Worm (Caenorhabditis elegans): Measurements from ENCODE around the gene ugt-59.

- TF ChIP-seq nhr-28 (tag; optimal IDR thresholded peaks at IDR 0.05) (no peak), fkh-10 (GFP tag; optimal IDR thresholded peaks at IDR 0.05) (no peak)
Observed at ce11 chrIV:10382894-10383293, 22.5 kb downstream of the ugt-59 start.

Data from whole organism, L3 larva.